Fruit fly (Drosophila melanogaster) whole organism, embryonic: ENCODE results near the gene CG8135.
A peak's percentile ranks its signal among the peaks of the same experiment; 100 is the strongest.

Source experiments
- Abd-B ChIP-seq: fragments of 200-800 bp; sonication (Bioruptor generic); optimal IDR thresholded peaks from 2 replicates; lab custom pipeline; 2018; ENCODE audit warnings: missing biosample characterization, mild to moderate bottlenecking, missing genetic modification characterization, moderate library complexity
- Atf3 ChIP-seq: fragments of 200-800 bp; sonication (Bioruptor generic); optimal IDR thresholded peaks from 3 replicates; lab custom pipeline; 2016; ENCODE audit warnings: missing biosample characterization, missing genetic modification characterization
- CG10209 ChIP-seq: fragments of 200-800 bp; sonication (Bioruptor generic); optimal IDR thresholded peaks from 3 replicates; lab custom pipeline; 2017; ENCODE audit warnings: missing biosample characterization, mild to moderate bottlenecking, missing genetic modification characterization, missing genetic modification reagents
- CG10462 ChIP-seq: fragments of 200-800 bp; sonication (Bioruptor generic); optimal IDR thresholded peaks from 2 replicates; lab custom pipeline; 2016; ENCODE audit warnings: missing biosample characterization, missing genetic modification characterization
- CG10959 ChIP-seq: fragments of 200-800 bp; sonication (Bioruptor generic); IDR thresholded peaks from 2 replicates; pipeline ENCODE4 v1.3.6; 2022; ENCODE audit warnings: missing biosample characterization, missing genetic modification characterization
- CG11085 ChIP-seq: fragments of 200-800 bp; sonication (Bioruptor generic); IDR thresholded peaks from 2 replicates; pipeline ENCODE4 v1.3.6; 2022; ENCODE audit warnings: missing biosample characterization, missing genetic modification characterization
- CG11398 ChIP-seq: fragments of 200-800 bp; sonication (Bioruptor generic); optimal IDR thresholded peaks from 2 replicates; lab custom pipeline; 2016; ENCODE audit warnings: missing biosample characterization, missing genetic modification characterization
- CG11456 ChIP-seq: fragments of 200-800 bp; sonication (Bioruptor generic); IDR thresholded peaks from 3 replicates; pipeline ENCODE4 v1.3.6; 2022; ENCODE audit warnings: missing biosample characterization, missing genetic modification characterization
- CG11560 ChIP-seq: fragments of 200-800 bp; sonication (Bioruptor generic); IDR thresholded peaks from 3 replicates; pipeline ENCODE4 v1.3.6; 2022; ENCODE audit warnings: missing biosample characterization, missing genetic modification characterization
- CG13424 ChIP-seq: fragments of 200-800 bp; sonication (Bioruptor generic); optimal IDR thresholded peaks from 2 replicates; lab custom pipeline; 2019; ENCODE audit warnings: missing biosample characterization, mild to moderate bottlenecking, missing genetic modification characterization, moderate library complexity
- CG13775 ChIP-seq: fragments of 200-800 bp; sonication (Bioruptor generic); optimal IDR thresholded peaks from 3 replicates; lab custom pipeline; 2017; ENCODE audit warnings: missing biosample characterization, mild to moderate bottlenecking, missing genetic modification characterization
- CG1603 ChIP-seq: fragments of 200-800 bp; sonication (Bioruptor generic); optimal IDR thresholded peaks from 2 replicates; lab custom pipeline; 2019; ENCODE audit warnings: missing biosample characterization, mild to moderate bottlenecking, missing genetic modification characterization, moderate library complexity
- CG18619 ChIP-seq: fragments of 200-800 bp; sonication (Bioruptor generic); optimal IDR thresholded peaks from 3 replicates; lab custom pipeline; 2017; ENCODE audit warnings: missing biosample characterization, mild to moderate bottlenecking, missing genetic modification characterization
- CG2202 ChIP-seq: fragments of 200-800 bp; sonication (Bioruptor generic); optimal IDR thresholded peaks from 2 replicates; lab custom pipeline; 2018; ENCODE audit warnings: missing biosample characterization, mild to moderate bottlenecking, missing genetic modification characterization
- CG30020 ChIP-seq: fragments of 200-800 bp; optimal IDR thresholded peaks from 2 replicates; lab custom pipeline; 2019; ENCODE audit warnings: missing biosample characterization, mild to moderate bottlenecking, missing genetic modification characterization, moderate library complexity
- CG30403 ChIP-seq: fragments of 200-800 bp; sonication (Bioruptor generic); optimal IDR thresholded peaks from 3 replicates; lab custom pipeline; 2016; ENCODE audit warnings: missing biosample characterization, missing genetic modification characterization
- CG32767 ChIP-seq: fragments of 200-800 bp; sonication (Bioruptor generic); IDR thresholded peaks from 2 replicates; pipeline ENCODE4 v1.3.6; 2022; ENCODE audit warnings: missing biosample characterization, missing genetic modification characterization
- CG33213 ChIP-seq: fragments of 200-800 bp; sonication (Bioruptor generic); optimal IDR thresholded peaks from 3 replicates; lab custom pipeline; 2016; ENCODE audit warnings: missing biosample characterization, missing genetic modification characterization
- CG42726 ChIP-seq: fragments of 200-800 bp; sonication (Bioruptor generic); IDR thresholded peaks from 2 replicates; pipeline ENCODE4 v1.3.6; 2022; ENCODE audit warnings: missing biosample characterization, missing genetic modification characterization; ENCODE audit not compliant: partially characterized antibody
- CG43689 ChIP-seq: fragments of 200-800 bp; sonication (Bioruptor generic); IDR thresholded peaks from 2 replicates; pipeline ENCODE4 v1.3.6; 2022; ENCODE audit warnings: missing biosample characterization, missing genetic modification characterization
- CG4730 ChIP-seq: fragments of 200-800 bp; sonication (Bioruptor generic); IDR thresholded peaks from 2 replicates; pipeline ENCODE4 v1.3.6; 2022; ENCODE audit warnings: missing biosample characterization, missing genetic modification characterization
- Dad ChIP-seq: fragments of 200-800 bp; sonication (Bioruptor generic); optimal IDR thresholded peaks from 3 replicates; lab custom pipeline; 2016; ENCODE audit warnings: missing biosample characterization, missing genetic modification characterization
- Hey ChIP-seq: fragments of 200-800 bp; sonication (Bioruptor generic); optimal IDR thresholded peaks from 3 replicates; lab custom pipeline; 2018; ENCODE audit warnings: missing biosample characterization, mild to moderate bottlenecking, missing genetic modification characterization
- Lhr ChIP-seq: fragments of 200-800 bp; sonication (Bioruptor generic); optimal IDR thresholded peaks from 3 replicates; lab custom pipeline; 2017; ENCODE audit warnings: mild to moderate bottlenecking, missing biosample characterization, missing genetic modification reagents, missing genetic modification characterization
- Mes4 ChIP-seq: fragments of 200-800 bp; sonication (Bioruptor generic); optimal IDR thresholded peaks from 2 replicates; lab custom pipeline; 2016; ENCODE audit warnings: missing biosample characterization, missing genetic modification characterization
- Pdp1 ChIP-seq, 2 experiments: fragments of 200-800 bp; sonication (Bioruptor generic); optimal IDR thresholded peaks; 3 replicates each; lab custom pipeline; 2016; ENCODE audit warnings: missing biosample characterization in 2 of 2, missing genetic modification characterization in 2 of 2, mild to moderate bottlenecking in 1 of 2, moderate library complexity in 1 of 2
- Rfx ChIP-seq: fragments of 200-800 bp; sonication (Bioruptor generic); IDR thresholded peaks from 2 replicates; pipeline ENCODE4 v1.3.6; 2022; ENCODE audit warnings: missing biosample characterization, missing genetic modification characterization
- Six4 ChIP-seq: fragments of 200-800 bp; sonication (Bioruptor generic); optimal IDR thresholded peaks from 2 replicates; lab custom pipeline; 2016; ENCODE audit warnings: missing biosample characterization, missing genetic modification characterization
- Sry-β ChIP-seq: fragments of 200-800 bp; sonication (Bioruptor generic); optimal IDR thresholded peaks from 2 replicates; lab custom pipeline; 2018; ENCODE audit warnings: missing biosample characterization, mild to moderate bottlenecking, missing genetic modification characterization, moderate library complexity
- Sry-δ ChIP-seq: fragments of 200-800 bp; sonication (Bioruptor generic); optimal IDR thresholded peaks from 2 replicates; lab custom pipeline; 2016; ENCODE audit warnings: missing biosample characterization, missing genetic modification characterization
- TFAM ChIP-seq: fragments of 200-800 bp; sonication (Bioruptor generic); optimal IDR thresholded peaks from 2 replicates; lab custom pipeline; 2017; ENCODE audit warnings: missing biosample characterization, missing genetic modification characterization, inconsistent platforms
- YL-1 ChIP-seq: fragments of 200-800 bp; sonication (Bioruptor generic); optimal IDR thresholded peaks from 3 replicates; lab custom pipeline; 2017; ENCODE audit warnings: missing biosample characterization, mild to moderate bottlenecking, missing genetic modification characterization
- bcd ChIP-seq: fragments of 200-800 bp; sonication (Bioruptor generic); optimal IDR thresholded peaks from 2 replicates; lab custom pipeline; 2017; ENCODE audit warnings: missing biosample characterization, mild to moderate bottlenecking, missing genetic modification characterization
- cad ChIP-seq: fragments of >200 bp; optimal IDR thresholded peaks from 2 replicates; lab custom pipeline; 2017; ENCODE audit warnings: missing biosample characterization, missing genetic modification characterization
- chif ChIP-seq, 2 experiments: fragments of 200-800 bp; sonication (Bioruptor generic); optimal IDR thresholded peaks; 3 replicates each; lab custom pipeline; 2016; ENCODE audit warnings: missing biosample characterization in 2 of 2, missing genetic modification characterization in 2 of 2
- chinmo ChIP-seq: fragments of 200-800 bp; sonication (Bioruptor generic); IDR thresholded peaks from 4 replicates; pipeline ENCODE4 v1.3.6; 2022; ENCODE audit warnings: missing biosample characterization, missing genetic modification characterization; ENCODE audit not compliant: partially characterized antibody
- chn ChIP-seq: fragments of 200-800 bp; sonication (Bioruptor generic); optimal IDR thresholded peaks from 2 replicates; lab custom pipeline; 2016; ENCODE audit warnings: missing biosample characterization, missing genetic modification characterization
- da ChIP-seq: fragments of 200-800 bp; sonication (Bioruptor generic); optimal IDR thresholded peaks from 2 replicates; lab custom pipeline; 2016; ENCODE audit warnings: missing biosample characterization, missing genetic modification characterization
- gcm ChIP-seq: fragments of 200-800 bp; sonication (Bioruptor generic); optimal IDR thresholded peaks from 2 replicates; lab custom pipeline; 2019; ENCODE audit warnings: missing biosample characterization, mild to moderate bottlenecking, missing genetic modification characterization, moderate library complexity
- jing ChIP-seq: fragments of 200-800 bp; sonication (Bioruptor generic); optimal IDR thresholded peaks from 2 replicates; lab custom pipeline; 2018; ENCODE audit warnings: missing biosample characterization, mild to moderate bottlenecking, missing genetic modification characterization
- knrl ChIP-seq: fragments of 200-800 bp; sonication (Bioruptor generic); IDR thresholded peaks from 3 replicates; pipeline ENCODE4 v1.3.6; 2022; ENCODE audit warnings: missing biosample characterization, missing genetic modification characterization; ENCODE audit not compliant: partially characterized antibody
- mirr ChIP-seq: fragments of 200-800 bp; sonication (Bioruptor generic); optimal IDR thresholded peaks from 3 replicates; lab custom pipeline; 2018; ENCODE audit warnings: missing biosample characterization, mild to moderate bottlenecking, missing genetic modification characterization
- nerfin-1 ChIP-seq: fragments of 200-800 bp; sonication (Bioruptor generic); optimal IDR thresholded peaks from 3 replicates; lab custom pipeline; 2019; ENCODE audit warnings: missing biosample characterization, mild to moderate bottlenecking, missing genetic modification characterization, moderate library complexity
- sima ChIP-seq: fragments of 200-800 bp; sonication (Bioruptor generic); optimal IDR thresholded peaks from 2 replicates; lab custom pipeline; 2016; ENCODE audit warnings: missing biosample characterization, missing genetic modification characterization
- tap ChIP-seq: fragments of 200-800 bp; optimal IDR thresholded peaks from 3 replicates; lab custom pipeline; 2019; ENCODE audit warnings: missing biosample characterization, mild to moderate bottlenecking, missing genetic modification characterization, moderate library complexity
- tin ChIP-seq: fragments of 200-800 bp; sonication (Bioruptor generic); optimal IDR thresholded peaks from 3 replicates; lab custom pipeline; 2016; ENCODE audit warnings: missing biosample characterization, missing genetic modification characterization
- usp ChIP-seq: fragments of >200 bp; optimal IDR thresholded peaks from 2 replicates; lab custom pipeline; 2017; ENCODE audit warnings: missing biosample characterization, missing genetic modification characterization
- vvl ChIP-seq: fragments of 200-800 bp; sonication (Bioruptor generic); IDR thresholded peaks from 2 replicates; pipeline ENCODE4 v1.3.6; 2022; ENCODE audit warnings: missing biosample characterization, missing genetic modification characterization
- wor ChIP-seq: fragments of 200-800 bp; sonication (Bioruptor generic); IDR thresholded peaks from 2 replicates; pipeline ENCODE4 v1.3.6; 2022; ENCODE audit warnings: missing biosample characterization, missing genetic modification characterization
- z ChIP-seq: fragments of 200-800 bp; sonication (Bioruptor generic); IDR thresholded peaks from 3 replicates; pipeline ENCODE4 v1.3.6; 2022; ENCODE audit warnings: missing biosample characterization, missing genetic modification characterization
- zen2 ChIP-seq: fragments of 200-800 bp; sonication (Bioruptor generic); IDR thresholded peaks from 3 replicates; pipeline ENCODE4 v1.3.6; 2022; ENCODE audit warnings: missing biosample characterization, missing genetic modification characterization; ENCODE audit not compliant: partially characterized antibody

CG8135 gene

dm6 chr3R:9393542-9394025 is 10.6 kb upstream of the CG8135 start (continued):
- TF ChIP-seq TFAM (GFP tag; lab: Kevin White, UChicago) (peak; percentile 48), chn (peak; percentile 33), CG4730 (GFP tag; lab: Robert Waterston, UW) (peak; percentile 49; the same call in 1 of the 2 replicates), CG18619 (GFP tag; lab: Kevin White, UChicago) (peak; percentile 77), CG30403 (peak; percentile 59), zen2 (GFP tag; lab: Robert Waterston, UW) (no peak), YL-1 (GFP tag; lab: Kevin White, UChicago) (peak; percentile 54), Dad (GFP tag; lab: Kevin White, UChicago) (peak; percentile 17), CG33213 (peak; percentile 30), CG32767 (GFP tag; lab: Robert Waterston, UW) (no peak), nerfin-1 (tag; lab: Kevin White, UChicago) (peak; percentile 68), CG10462 (GFP tag; lab: Kevin White, UChicago) (no peak), CG13775 (GFP tag; lab: Kevin White, UChicago) (peak; percentile 67), Mes4 (GFP tag; lab: Kevin White, UChicago) (no peak), Six4 (peak; percentile 49), CG13424 (tag; lab: Kevin White, UChicago) (peak; percentile 71), Abd-B (GFP tag; lab: Kevin White, UChicago) (peak; percentile 28), Atf3 (GFP tag; lab: Kevin White, UChicago) (no peak), CG42726 (GFP tag; lab: Robert Waterston, UW) (no peak), chif (GFP tag; optimal IDR thresholded peaks at IDR 0.05; lab: Kevin White, UChicago) (peak; percentile 39 to 56), Hey (tag; lab: Kevin White, UChicago) (peak; percentile 48), tin (peak; percentile 64), gcm (GFP tag; lab: Kevin White, UChicago) (peak; percentile 71), cad (no peak), CG10959 (peak; percentile 67), CG11085 (GFP tag; lab: Robert Waterston, UW) (no peak), knrl (GFP tag; lab: Robert Waterston, UW) (0 out of 3 replicates have a peak, but pooled peaks have one; percentile 14), Rfx (GFP tag; lab: Robert Waterston, UW) (peak; percentile 50; the same call in 1 of the 2 replicates), CG10209 (GFP tag; lab: Kevin White, UChicago) (peak; percentile 79), CG1603 (peak; percentile 91), bcd (peak; percentile 53), jing (GFP tag; lab: Kevin White, UChicago) (peak; percentile 59), CG11560 (tag; lab: Robert Waterston, UW) (no peak), CG43689 (GFP tag; lab: Robert Waterston, UW) (no peak), z (GFP tag; lab: Robert Waterston, UW) (peak; percentile 62; the same call in 2 of the 3 replicates), wor (GFP tag; lab: Robert Waterston, UW) (no peak), CG11398 (GFP tag; lab: Kevin White, UChicago) (peak; percentile 7), tap (tag; lab: Kevin White, UChicago) (peak; percentile 64), Sry-β (GFP tag; lab: Kevin White, UChicago) (peak; percentile 33), Sry-δ (GFP tag; lab: Kevin White, UChicago) (no peak), chinmo (GFP tag; lab: Robert Waterston, UW) (0 out of 4 replicates have a peak, but pooled peaks have one; percentile 54), vvl (peak; percentile 75), CG11456 (GFP tag; lab: Robert Waterston, UW) (no peak), CG2202 (tag; lab: Kevin White, UChicago) (peak; percentile 88), mirr (GFP tag; lab: Kevin White, UChicago) (peak; percentile 72), sima (GFP tag; lab: Kevin White, UChicago) (no peak), Pdp1 (GFP tag; optimal IDR thresholded peaks at IDR 0.05; lab: Kevin White, UChicago) (peak in 1 of 2 experiments; percentile 44), CG30020 (tag; lab: Kevin White, UChicago) (peak; percentile 18), usp (GFP tag; lab: Kevin White, UChicago) (no peak), Lhr (GFP tag; lab: Kevin White, UChicago) (peak; percentile 56), da (GFP tag; lab: Kevin White, UChicago) (no peak)
